Worm (Caenorhabditis elegans) whole organism, midembryonic: ENCODE results near the gene srv-2.

ENCODE experiments used
- T22C8.4 ChIP-seq: fragments of 200-800 bp; sonication (Bioruptor generic); IDR thresholded peaks from 2 replicates; pipeline ENCODE4 v1.3.6; 2022; ENCODE audit warnings: missing genetic modification characterization, missing compliant biosample characterization
- cog-1 ChIP-seq: sonication (generic microtip); optimal IDR thresholded peaks from 2 replicates; lab custom pipeline; 2016; ENCODE audit warnings: missing genetic modification characterization, missing compliant biosample characterization

ce11 chrII:10621965-10622364 is 19.9 kb upstream of the srv-2 start, which contains the start of gene cutl-9:
- no peak for TF ChIP-seq cog-1 (tag; lab: Kevin White, UChicago)
- TF ChIP-seq T22C8.4 = no peak
